Fruit fly (Drosophila melanogaster): ENCODE measurements around the gene CG6678.

DNA sequence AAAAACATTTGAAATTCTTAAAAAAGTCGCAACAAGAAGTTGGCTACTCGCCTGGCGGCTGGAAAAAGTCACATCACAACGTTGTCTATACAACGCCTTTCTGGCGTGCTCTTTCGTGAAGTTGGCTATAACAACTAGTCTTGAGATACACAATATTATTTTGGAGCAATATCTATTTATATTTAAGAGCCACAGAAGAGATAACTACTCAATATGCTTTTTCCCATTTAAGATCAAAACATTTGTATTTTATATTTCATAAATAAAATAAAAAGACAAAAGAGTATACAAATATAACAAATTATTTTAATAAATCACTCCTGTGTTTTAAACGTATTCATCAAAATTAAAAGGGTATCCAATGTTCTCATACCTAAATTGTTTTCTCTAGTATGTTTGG lies 20.0 kb downstream of the CG6678 start:
- TF ChIP-seq insv (optimal IDR thresholded peaks at IDR 0.05) (no peak), psq (optimal IDR thresholded peaks at IDR 0.05) (no peak), Sin3A (optimal IDR thresholded peaks at IDR 0.05) (no peak), ttk (optimal IDR thresholded peaks at IDR 0.05) (no peak)
